Fruit fly (Drosophila melanogaster): Measurements from ENCODE around the gene cDIP.

- TF ChIP-seq CG1602 (GFP tag; optimal IDR thresholded peaks at IDR 0.05): no peak
- no peak for TF ChIP-seq mld (GFP tag; IDR thresholded peaks at IDR 0.05; ENCODE audit: partially characterized antibody)
- TF ChIP-seq Oaz (GFP tag; IDR thresholded peaks at IDR 0.05): no peak
- no peak for TF ChIP-seq Dip3 (GFP tag; optimal IDR thresholded peaks at IDR 0.05)
- TF ChIP-seq CG11696 (GFP tag; IDR thresholded peaks at IDR 0.05): no peak
- no peak for TF ChIP-seq pb (GFP tag; optimal IDR thresholded peaks at IDR 0.05)
- no peak for TF ChIP-seq CG33213 (GFP tag; optimal IDR thresholded peaks at IDR 0.05)
- no peak for TF ChIP-seq CG43689 (GFP tag; IDR thresholded peaks at IDR 0.05)
- no peak for TF ChIP-seq CG10321 (GFP tag; IDR thresholded peaks at IDR 0.05)
- TF ChIP-seq trh (GFP tag; optimal IDR thresholded peaks at IDR 0.05): no peak
- no peak for TF ChIP-seq ap (GFP tag; IDR thresholded peaks at IDR 0.05)
- no peak for TF ChIP-seq CG7357 (GFP tag; IDR thresholded peaks at IDR 0.05)
- TF ChIP-seq usp (GFP tag; optimal IDR thresholded peaks at IDR 0.05): no peak
- no peak for TF ChIP-seq Lim3 (GFP tag; IDR thresholded peaks at IDR 0.05)
Measured at dm6 chr3R:21156572-21157480, 4.1 kb downstream of the cDIP start.

Measured in whole organism, embryonic.